Worm (Caenorhabditis elegans) whole organism, late embryonic: ENCODE measurements around the gene morc-1.

Experiments used
- F13H6.1 ChIP-seq: sonication (generic microtip); optimal IDR thresholded peaks from 2 replicates; lab custom pipeline; 2016; ENCODE audit warnings: missing genetic modification characterization, missing compliant biosample characterization
- ama-1 ChIP-seq: fragments of 150-350 bp; optimal IDR thresholded peaks from 2 replicates; lab custom pipeline; 2014
- ceh-14 ChIP-seq: sonication (generic microtip); optimal IDR thresholded peaks from 2 replicates; lab custom pipeline; 2016; ENCODE audit warnings: missing genotype, missing genetic modification characterization, missing compliant biosample characterization
- ceh-18 ChIP-seq: sonication (generic microtip); optimal IDR thresholded peaks from 2 replicates; lab custom pipeline; 2016; ENCODE audit warnings: missing genetic modification characterization, missing compliant biosample characterization
- ceh-19 ChIP-seq: fragments of 200-800 bp; sonication (Bioruptor generic); optimal IDR thresholded peaks from 2 replicates; lab custom pipeline; 2018; ENCODE audit warnings: mild to moderate bottlenecking, missing genetic modification characterization, missing compliant biosample characterization
- ceh-22 ChIP-seq: sonication (generic microtip); optimal IDR thresholded peaks from 2 replicates; lab custom pipeline; 2017; ENCODE audit warnings: missing biosample characterization, missing genetic modification characterization
- ceh-24 ChIP-seq: sonication (generic microtip); optimal IDR thresholded peaks from 2 replicates; lab custom pipeline; 2016; ENCODE audit warnings: mild to moderate bottlenecking, missing genetic modification characterization, missing compliant biosample characterization
- ceh-34 ChIP-seq: sonication (generic microtip); optimal IDR thresholded peaks from 2 replicates; lab custom pipeline; 2016; ENCODE audit warnings: mild to moderate bottlenecking, missing genetic modification characterization, missing compliant biosample characterization
- ceh-48 ChIP-seq: sonication (generic microtip); optimal IDR thresholded peaks from 2 replicates; lab custom pipeline; 2016; ENCODE audit warnings: missing genetic modification characterization, inconsistent platforms, missing compliant biosample characterization
- ceh-6 ChIP-seq: fragments of 200-800 bp; sonication (Bioruptor generic); optimal IDR thresholded peaks from 2 replicates; lab custom pipeline; 2018; ENCODE audit warnings: mild to moderate bottlenecking, missing genetic modification characterization, missing compliant biosample characterization
- dve-1 ChIP-seq: sonication (generic microtip); optimal IDR thresholded peaks from 2 replicates; lab custom pipeline; 2017; ENCODE audit warnings: antibody characterized with exemption, mild to moderate bottlenecking, missing genetic modification characterization, missing compliant biosample characterization
- elt-2 ChIP-seq: sonication (generic microtip); optimal IDR thresholded peaks from 2 replicates; lab custom pipeline; 2016; ENCODE audit warnings: missing genetic modification reagents, missing genetic modification characterization, missing compliant biosample characterization
- elt-4 ChIP-seq: sonication (generic microtip); optimal IDR thresholded peaks from 2 replicates; lab custom pipeline; 2016; ENCODE audit warnings: missing genetic modification characterization, missing compliant biosample characterization
- fkh-6 ChIP-seq: sonication (generic microtip); optimal IDR thresholded peaks from 2 replicates; lab custom pipeline; 2016; ENCODE audit warnings: missing genetic modification characterization, missing compliant biosample characterization
- hlh-13 ChIP-seq: fragments of 200-800 bp; sonication (Bioruptor generic); optimal IDR thresholded peaks from 2 replicates; lab custom pipeline; 2018; ENCODE audit warnings: mild to moderate bottlenecking, missing genetic modification characterization, missing compliant biosample characterization
- hlh-15 ChIP-seq: sonication (generic microtip); optimal IDR thresholded peaks from 2 replicates; lab custom pipeline; 2016; ENCODE audit warnings: missing genetic modification characterization, missing compliant biosample characterization
- hlh-30 ChIP-seq: sonication (generic microtip); optimal IDR thresholded peaks from 2 replicates; lab custom pipeline; 2017; ENCODE audit warnings: antibody characterized with exemption, missing genetic modification characterization, missing compliant biosample characterization; ENCODE audit not compliant: insufficient read depth
- hlh-6 ChIP-seq: sonication (generic microtip); optimal IDR thresholded peaks from 2 replicates; lab custom pipeline; 2016; ENCODE audit warnings: missing genotype, missing genetic modification characterization, missing compliant biosample characterization
- hlh-8 ChIP-seq: sonication (generic microtip); optimal IDR thresholded peaks from 2 replicates; lab custom pipeline; 2016; ENCODE audit warnings: missing genotype, missing genetic modification characterization, missing compliant biosample characterization
- madf-2 ChIP-seq: sonication (generic microtip); optimal IDR thresholded peaks from 2 replicates; lab custom pipeline; 2017; ENCODE audit warnings: missing genetic modification characterization, missing compliant biosample characterization
- nfya-1 ChIP-seq: sonication (generic microtip); optimal IDR thresholded peaks from 2 replicates; lab custom pipeline; 2017; ENCODE audit warnings: missing genetic modification characterization, mild to moderate bottlenecking, missing compliant biosample characterization, antibody characterized with exemption, moderate library complexity
- pag-3 ChIP-seq: sonication (generic microtip); optimal IDR thresholded peaks from 2 replicates; lab custom pipeline; 2016; ENCODE audit warnings: missing compliant biosample characterization, missing genetic modification characterization, borderline replicate concordance
- pat-9 ChIP-seq: fragments of 200-800 bp; sonication (Bioruptor generic); optimal IDR thresholded peaks from 2 replicates; lab custom pipeline; 2018; ENCODE audit warnings: mild to moderate bottlenecking, missing genetic modification characterization, moderate library complexity, missing compliant biosample characterization
- pha-4 ChIP-seq: fragments of 150-350 bp; optimal IDR thresholded peaks from 2 replicates; lab custom pipeline; 2018; ENCODE audit warnings: missing biosample characterization, missing genetic modification reagents, missing genetic modification characterization
- ref-2 ChIP-seq: sonication (generic microtip); optimal IDR thresholded peaks from 2 replicates; lab custom pipeline; 2016; ENCODE audit warnings: missing genetic modification characterization, missing compliant biosample characterization
- rnt-1 ChIP-seq: sonication (generic microtip); optimal IDR thresholded peaks from 2 replicates; lab custom pipeline; 2016; ENCODE audit warnings: missing genetic modification characterization, missing compliant biosample characterization
- sox-2 ChIP-seq: fragments of 200-800 bp; sonication (Bioruptor generic); IDR thresholded peaks from 2 replicates; pipeline ENCODE4 v1.3.6; 2022; ENCODE audit warnings: missing genetic modification reagents, missing genetic modification characterization, missing compliant biosample characterization
- unc-3 ChIP-seq, 2 experiments: fragments of 200-800 bp in 1 of 2; sonication (Bioruptor generic) in 1 of 2; sonication (generic microtip) in 1 of 2; conservative IDR thresholded peaks in 1 of 2; optimal IDR thresholded peaks in 1 of 2; 2 replicates each; pipeline versions ENCODE4 v1.3.6 to Lab custom; 2016 to 2022; ENCODE audit warnings: missing compliant biosample characterization in 2 of 2, missing genetic modification characterization in 2 of 2, missing genetic modification reagents in 1 of 2
- unc-42 ChIP-seq: sonication (generic microtip); optimal IDR thresholded peaks from 2 replicates; lab custom pipeline; 2016; ENCODE audit warnings: missing genotype, missing genetic modification characterization, missing compliant biosample characterization
- zip-5 ChIP-seq: sonication (generic microtip); optimal IDR thresholded peaks from 2 replicates; lab custom pipeline; 2016; ENCODE audit warnings: missing genetic modification characterization, missing compliant biosample characterization

The morc-1 gene

ce11 chrIII:5224908-5225307 is 18.2 kb upstream of the morc-1 start:
- TF ChIP-seq nfya-1 (tag; lab: Kevin White, UChicago) = no peak
- TF ChIP-seq ceh-18 (tag; lab: Kevin White, UChicago) = peak; percentile 12

ce11 chrIII:5222777-5223176 is 16.1 kb upstream of the morc-1 start:
- TF ChIP-seq elt-2 (tag; lab: Kevin White, UChicago) (no peak), sox-2 (GFP tag; lab: Robert Waterston, UW) (no peak), ceh-6 (GFP tag; lab: Kevin White, UChicago) (no peak), ama-1 (lab: Kevin White, UChicago) (no peak), zip-5 (tag; lab: Kevin White, UChicago) (no peak), hlh-13 (GFP tag; lab: Kevin White, UChicago) (no peak), unc-3 (GFP tag; conservative IDR thresholded peaks at IDR 0.05; lab: Robert Waterston, UW) (no peak), unc-3 (tag; optimal IDR thresholded peaks at IDR 0.05; lab: Kevin White, UChicago) (no peak)

DNA sequence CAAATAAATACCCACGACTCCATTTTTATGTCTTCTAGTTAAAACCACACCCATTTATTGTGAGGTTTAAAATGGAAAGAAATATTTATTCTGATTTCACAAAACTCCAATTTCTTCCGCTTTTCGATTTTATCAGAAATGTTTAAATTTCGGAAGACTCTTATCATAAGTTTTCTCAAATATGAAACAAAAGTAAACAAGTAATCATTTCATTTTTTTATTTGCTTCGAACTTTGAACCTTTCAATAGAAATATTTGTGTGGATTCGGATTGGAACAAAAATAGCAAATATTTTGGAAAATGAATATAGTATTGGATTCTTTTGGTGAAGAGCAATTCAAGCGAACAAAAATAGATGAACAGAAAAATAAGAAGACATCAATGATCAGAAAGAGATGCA is 15.1 kb upstream of the morc-1 start:
- no peak for TF ChIP-seq ama-1 (lab: Kevin White, UChicago)

DNA sequence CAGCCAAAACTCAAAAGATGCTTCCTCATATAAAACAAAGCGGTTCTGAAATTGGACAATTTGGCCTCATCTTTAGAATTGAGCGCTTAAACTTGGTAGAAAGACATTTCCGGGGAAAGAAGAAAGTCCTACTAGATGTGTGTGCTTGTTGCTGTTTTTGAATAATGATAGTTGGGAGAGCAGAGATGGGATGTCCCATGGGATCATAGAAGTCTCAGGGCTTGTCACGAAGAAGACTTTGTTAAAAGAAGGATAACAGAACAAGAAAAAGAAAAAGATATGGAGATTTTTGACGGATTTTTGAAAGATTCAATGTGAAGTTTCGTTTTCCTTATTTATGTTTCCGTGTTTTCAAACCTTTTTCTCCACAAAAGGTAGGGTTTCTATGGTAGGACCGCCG is 12.0 kb upstream of the morc-1 start, which contains the start of gene ZC155.2:
Gene ZC155.2 (plus strand): TSS at position 301 of the 400 bp plus-strand sequence.
- TF ChIP-seq hlh-30 (tag; lab: Kevin White, UChicago) (no peak), unc-3 (GFP tag; conservative IDR thresholded peaks at IDR 0.05; lab: Robert Waterston, UW) (no peak), unc-3 (tag; optimal IDR thresholded peaks at IDR 0.05; lab: Kevin White, UChicago) (peak; percentile 33)

- TF ChIP-seq fkh-6 = no peak
- no peak for TF ChIP-seq rnt-1 (tag; lab: Kevin White, UChicago)
- no peak for TF ChIP-seq ceh-24 (tag; lab: Kevin White, UChicago)
- no peak for TF ChIP-seq F13H6.1 (tag; lab: Kevin White, UChicago)
- no peak for TF ChIP-seq elt-2 (tag; lab: Kevin White, UChicago)
Measured at ce11 chrIII:5217511-5217910, 10.8 kb upstream of the morc-1 start, which contains the start of gene cutl-19. cutl-19 (minus strand) TSS chrIII:5217611.

DNA sequence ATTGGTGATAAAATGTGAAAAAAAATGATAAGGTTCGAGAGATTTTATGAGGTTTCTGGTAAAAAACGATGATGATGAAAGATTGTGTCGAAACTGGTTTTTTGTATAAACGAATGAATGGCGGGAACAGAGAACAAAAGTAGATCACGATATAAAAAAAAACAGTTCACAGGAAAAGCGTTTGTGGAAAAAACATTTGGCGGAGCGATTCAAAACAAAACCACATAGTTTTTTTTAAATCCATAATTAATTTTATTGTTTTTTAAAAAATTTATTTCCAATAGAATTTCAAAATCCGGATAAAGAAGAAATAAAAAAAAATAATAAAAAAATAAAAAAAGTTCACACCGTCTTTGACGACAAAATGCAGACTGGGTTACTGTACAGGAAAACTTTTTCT is 8.7 kb upstream of the morc-1 start, which contains the start of gene ZC155.4:
Gene ZC155.4 (minus strand): TSS at position 101 of the 400 bp plus-strand sequence.
- no peak for TF ChIP-seq ceh-48
- no peak for TF ChIP-seq unc-3 (GFP tag; conservative IDR thresholded peaks at IDR 0.05; lab: Robert Waterston, UW)
- TF ChIP-seq unc-3 (tag; optimal IDR thresholded peaks at IDR 0.05; lab: Kevin White, UChicago) = no peak
- TF ChIP-seq dve-1 (tag; lab: Kevin White, UChicago) = no peak
- no peak for TF ChIP-seq elt-4 (tag; lab: Kevin White, UChicago)
- no peak for TF ChIP-seq ref-2
- TF ChIP-seq ceh-22 (tag; lab: Kevin White, UChicago) = no peak
- TF ChIP-seq madf-2 = no peak
- no peak for TF ChIP-seq unc-42 (tag; lab: Kevin White, UChicago)
- TF ChIP-seq pha-4 (tag; lab: Kevin White, UChicago) = no peak
- TF ChIP-seq zip-5 (tag; lab: Kevin White, UChicago) = no peak
- no peak for TF ChIP-seq hlh-8 (tag; lab: Kevin White, UChicago)
- no peak for TF ChIP-seq ceh-34 (tag; lab: Kevin White, UChicago)
- no peak for TF ChIP-seq ceh-19 (GFP tag; lab: Kevin White, UChicago)
- TF ChIP-seq, all 69 proteins: peak for 0

DNA sequence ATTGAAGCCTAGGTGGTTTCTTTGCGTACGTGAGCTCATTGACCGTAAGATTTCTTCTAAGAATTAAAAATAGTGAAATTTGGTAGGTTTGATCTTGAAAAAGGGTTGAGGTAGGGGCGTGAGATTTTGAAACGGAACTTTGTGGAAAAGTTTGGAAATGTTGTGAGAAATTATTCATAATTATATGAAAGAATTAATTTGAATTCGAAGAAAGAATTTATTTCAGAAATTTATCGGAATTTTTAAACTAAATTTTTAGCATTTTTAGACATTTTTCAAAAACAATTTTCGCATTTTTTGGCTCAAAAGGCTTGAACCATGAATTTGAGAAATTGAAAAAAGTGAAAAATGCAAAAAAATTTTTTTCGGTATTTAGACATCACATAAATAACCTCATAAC is 7.5 kb upstream of the morc-1 start:
- TF ChIP-seq hlh-6 (tag; lab: Kevin White, UChicago) (no peak), pag-3 (tag; lab: Kevin White, UChicago) (no peak), pat-9 (tag; lab: Kevin White, UChicago) (no peak), hlh-8 (tag; lab: Kevin White, UChicago) (no peak), ceh-14 (tag; lab: Kevin White, UChicago) (no peak), unc-42 (tag; lab: Kevin White, UChicago) (no peak), ama-1 (lab: Kevin White, UChicago) (no peak), hlh-15 (no peak)
- TF ChIP-seq, all 69 proteins: peak for 0
